Fruit fly (Drosophila melanogaster) whole organism, embryonic: ENCODE results near the gene Tao.

Experiments
- C15 ChIP-seq: fragments of 200-800 bp; sonication (Bioruptor generic); IDR thresholded peaks from 3 replicates; pipeline ENCODE4 v1.3.6; 2022; ENCODE audit warnings: missing biosample characterization, missing genetic modification characterization
- CG10959 ChIP-seq: fragments of 200-800 bp; sonication (Bioruptor generic); IDR thresholded peaks from 2 replicates; pipeline ENCODE4 v1.3.6; 2022; ENCODE audit warnings: missing biosample characterization, missing genetic modification characterization
- CG10979 ChIP-seq: fragments of 200-800 bp; sonication (Bioruptor generic); optimal IDR thresholded peaks from 2 replicates; lab custom pipeline; 2018; ENCODE audit warnings: missing biosample characterization, mild to moderate bottlenecking, missing genetic modification characterization, moderate library complexity
- CG11247 ChIP-seq: fragments of 200-800 bp; sonication (Bioruptor generic); IDR thresholded peaks from 2 replicates; pipeline ENCODE4 v1.3.6; 2022; ENCODE audit warnings: missing biosample characterization, missing genetic modification characterization
- CG11504 ChIP-seq: fragments of 200-800 bp; sonication (Bioruptor generic); optimal IDR thresholded peaks from 3 replicates; lab custom pipeline; 2019; ENCODE audit warnings: missing biosample characterization, mild to moderate bottlenecking, missing genetic modification characterization, moderate library complexity
- CG11695 ChIP-seq: fragments of 200-800 bp; sonication (Bioruptor generic); IDR thresholded peaks from 3 replicates; pipeline ENCODE4 v1.3.6; 2022; ENCODE audit warnings: missing biosample characterization, missing genetic modification characterization
- CG12155 ChIP-seq: fragments of 200-800 bp; sonication (Bioruptor generic); optimal IDR thresholded peaks from 3 replicates; lab custom pipeline; 2016; ENCODE audit warnings: missing biosample characterization, missing genetic modification characterization
- CG12659 ChIP-seq: fragments of 200-800 bp; sonication (Bioruptor generic); optimal IDR thresholded peaks from 3 replicates; lab custom pipeline; 2017; ENCODE audit warnings: mild to moderate bottlenecking, missing biosample characterization, missing genetic modification reagents, missing genetic modification characterization
- CG12942 ChIP-seq: fragments of 200-800 bp; sonication (Bioruptor generic); optimal IDR thresholded peaks from 3 replicates; lab custom pipeline; 2016; ENCODE audit warnings: missing biosample characterization, missing genetic modification characterization
- CG15514 ChIP-seq: fragments of 200-800 bp; sonication (Bioruptor generic); optimal IDR thresholded peaks from 3 replicates; lab custom pipeline; 2017; ENCODE audit warnings: missing biosample characterization, missing genetic modification characterization, mild to moderate bottlenecking, moderate library complexity, missing genetic modification reagents
- CG17328 ChIP-seq: fragments of 200-800 bp; sonication (Bioruptor generic); IDR thresholded peaks from 2 replicates; pipeline ENCODE4 v1.3.6; 2022; ENCODE audit warnings: missing biosample characterization, missing genetic modification characterization
- CG2116 ChIP-seq: fragments of 200-800 bp; sonication (Bioruptor generic); optimal IDR thresholded peaks from 3 replicates; lab custom pipeline; 2018; ENCODE audit warnings: missing biosample characterization, mild to moderate bottlenecking, missing genetic modification characterization
- CG30020 ChIP-seq: fragments of 200-800 bp; optimal IDR thresholded peaks from 2 replicates; lab custom pipeline; 2019; ENCODE audit warnings: missing biosample characterization, mild to moderate bottlenecking, missing genetic modification characterization, moderate library complexity
- CG31224 ChIP-seq: fragments of 200-800 bp; sonication (Bioruptor generic); IDR thresholded peaks from 2 replicates; pipeline ENCODE4 v1.3.6; 2022; ENCODE audit warnings: missing biosample characterization, missing genetic modification characterization
- CG32767 ChIP-seq: fragments of 200-800 bp; sonication (Bioruptor generic); IDR thresholded peaks from 2 replicates; pipeline ENCODE4 v1.3.6; 2022; ENCODE audit warnings: missing biosample characterization, missing genetic modification characterization
- CG5180 ChIP-seq: fragments of 200-800 bp; sonication (Bioruptor generic); optimal IDR thresholded peaks from 3 replicates; lab custom pipeline; 2017; ENCODE audit warnings: missing biosample characterization, missing genetic modification characterization, mild to moderate bottlenecking, moderate library complexity, missing genetic modification reagents
- CG6175 ChIP-seq: fragments of 200-800 bp; sonication (Bioruptor generic); IDR thresholded peaks from 3 replicates; pipeline ENCODE4 v1.3.6; 2022; ENCODE audit warnings: missing biosample characterization, missing genetic modification characterization
- CG6683 ChIP-seq: fragments of 200-800 bp; sonication (Bioruptor generic); optimal IDR thresholded peaks from 2 replicates; lab custom pipeline; 2017; ENCODE audit warnings: missing biosample characterization, mild to moderate bottlenecking, missing genetic modification characterization, missing genetic modification reagents
- CG7786 ChIP-seq: fragments of 200-800 bp; sonication (Bioruptor generic); optimal IDR thresholded peaks from 2 replicates; lab custom pipeline; 2016; ENCODE audit warnings: missing biosample characterization, missing genetic modification characterization
- CG8089 ChIP-seq: fragments of 200-800 bp; sonication (Bioruptor generic); optimal IDR thresholded peaks from 3 replicates; lab custom pipeline; 2016; ENCODE audit warnings: missing biosample characterization, missing genetic modification characterization
- CG8388 ChIP-seq: fragments of 200-800 bp; sonication (Bioruptor generic); optimal IDR thresholded peaks from 2 replicates; lab custom pipeline; 2019; ENCODE audit warnings: missing biosample characterization, mild to moderate bottlenecking, missing genetic modification characterization, moderate library complexity
- Chrac-16 ChIP-seq: fragments of 200-800 bp; sonication (Bioruptor generic); optimal IDR thresholded peaks from 3 replicates; lab custom pipeline; 2016; ENCODE audit warnings: missing biosample characterization, missing genetic modification characterization
- CoRest ChIP-seq: fragments of 200-800 bp; sonication (Bioruptor generic); optimal IDR thresholded peaks from 3 replicates; lab custom pipeline; 2018; ENCODE audit warnings: missing biosample characterization, mild to moderate bottlenecking, missing genetic modification characterization, moderate library complexity
- D19A ChIP-seq: fragments of 200-800 bp; optimal IDR thresholded peaks from 3 replicates; lab custom pipeline; 2019; ENCODE audit warnings: missing biosample characterization, mild to moderate bottlenecking, missing genetic modification characterization, moderate library complexity
- Dek ChIP-seq: fragments of 200-800 bp; sonication (Bioruptor generic); optimal IDR thresholded peaks from 3 replicates; lab custom pipeline; 2019; ENCODE audit warnings: missing biosample characterization, mild to moderate bottlenecking, missing genetic modification characterization, moderate library complexity
- Fer1 ChIP-seq: fragments of 200-800 bp; sonication (Bioruptor generic); optimal IDR thresholded peaks from 2 replicates; lab custom pipeline; 2017; ENCODE audit warnings: missing biosample characterization, mild to moderate bottlenecking, missing genetic modification characterization
- Hr78 ChIP-seq, 2 experiments: fragments of 200-800 bp in 1 of 2; fragments of >200 bp in 1 of 2; sonication (Bioruptor generic) in 1 of 2; optimal IDR thresholded peaks; 2 replicates each; lab custom pipeline; 2017 to 2019; ENCODE audit warnings: missing biosample characterization in 2 of 2, missing genetic modification characterization in 2 of 2, mild to moderate bottlenecking in 1 of 2, moderate library complexity in 1 of 2
- Kr ChIP-seq: fragments of 200-800 bp; sonication (Bioruptor generic); optimal IDR thresholded peaks from 2 replicates; lab custom pipeline; 2017; ENCODE audit warnings: missing biosample characterization, mild to moderate bottlenecking, missing genetic modification characterization
- Lpt ChIP-seq: fragments of >200 bp; optimal IDR thresholded peaks from 2 replicates; lab custom pipeline; 2018; ENCODE audit warnings: missing biosample characterization, missing genetic modification characterization
- Med ChIP-seq: fragments of 200-800 bp; sonication (Bioruptor generic); peaks from one replicate; lab custom pipeline; 2016; ENCODE audit warnings: missing biosample characterization, missing genetic modification characterization, mild to moderate bottlenecking, inconsistent platforms, moderate library complexity
- Pdp1 ChIP-seq, 2 experiments: fragments of 200-800 bp; sonication (Bioruptor generic); optimal IDR thresholded peaks; 3 replicates each; lab custom pipeline; 2016; ENCODE audit warnings: missing biosample characterization in 2 of 2, missing genetic modification characterization in 2 of 2, mild to moderate bottlenecking in 1 of 2, moderate library complexity in 1 of 2
- Sox102F ChIP-seq: fragments of 200-800 bp; sonication (Bioruptor generic); optimal IDR thresholded peaks from 2 replicates; lab custom pipeline; 2018; ENCODE audit warnings: missing biosample characterization, mild to moderate bottlenecking, missing genetic modification characterization, moderate library complexity
- Sry-β ChIP-seq: fragments of 200-800 bp; sonication (Bioruptor generic); optimal IDR thresholded peaks from 2 replicates; lab custom pipeline; 2018; ENCODE audit warnings: missing biosample characterization, mild to moderate bottlenecking, missing genetic modification characterization, moderate library complexity
- Vsx1 ChIP-seq: fragments of 200-800 bp; sonication (Bioruptor generic); optimal IDR thresholded peaks from 2 replicates; lab custom pipeline; 2017; ENCODE audit warnings: missing biosample characterization, mild to moderate bottlenecking, missing genetic modification characterization, missing genetic modification reagents
- ash1 ChIP-seq: fragments of 200-800 bp; sonication (Bioruptor generic); optimal IDR thresholded peaks from 2 replicates; lab custom pipeline; 2018; ENCODE audit warnings: missing biosample characterization, mild to moderate bottlenecking, missing genetic modification characterization
- chinmo ChIP-seq: fragments of 200-800 bp; sonication (Bioruptor generic); IDR thresholded peaks from 4 replicates; pipeline ENCODE4 v1.3.6; 2022; ENCODE audit warnings: missing biosample characterization, missing genetic modification characterization; ENCODE audit not compliant: partially characterized antibody
- ci ChIP-seq: fragments of 200-800 bp; sonication (Bioruptor generic); IDR thresholded peaks from 3 replicates; pipeline ENCODE4 v1.3.6; 2022; ENCODE audit warnings: missing biosample characterization, missing genetic modification characterization
- croc ChIP-seq: fragments of 200-800 bp; sonication (Bioruptor generic); conservative IDR thresholded peaks from 3 replicates; pipeline ENCODE4 v1.3.6; 2022; ENCODE audit warnings: missing biosample characterization, missing genetic modification characterization
- ftz-f1 ChIP-seq: fragments of 200-800 bp; sonication (Bioruptor generic); optimal IDR thresholded peaks from 2 replicates; lab custom pipeline; 2016; ENCODE audit warnings: missing biosample characterization, missing genetic modification characterization
- gce ChIP-seq: fragments of 200-800 bp; sonication (Bioruptor generic); IDR thresholded peaks from 3 replicates; pipeline ENCODE4 v1.3.6; 2022; ENCODE audit warnings: missing biosample characterization, missing genetic modification characterization
- gro ChIP-seq: fragments of 200-800 bp; sonication (Bioruptor generic); optimal IDR thresholded peaks from 2 replicates; lab custom pipeline; 2016; ENCODE audit warnings: missing biosample characterization, missing genetic modification characterization
- knrl ChIP-seq: fragments of 200-800 bp; sonication (Bioruptor generic); IDR thresholded peaks from 3 replicates; pipeline ENCODE4 v1.3.6; 2022; ENCODE audit warnings: missing biosample characterization, missing genetic modification characterization; ENCODE audit not compliant: partially characterized antibody
- odd ChIP-seq: fragments of 200-800 bp; sonication (Bioruptor generic); optimal IDR thresholded peaks from 2 replicates; lab custom pipeline; 2017; ENCODE audit warnings: missing biosample characterization, mild to moderate bottlenecking, missing genetic modification characterization
- peb ChIP-seq: fragments of 200-800 bp; sonication (Bioruptor generic); IDR thresholded peaks from 2 replicates; pipeline ENCODE4 v1.3.6; 2022; ENCODE audit warnings: missing biosample characterization, missing genetic modification characterization
- row ChIP-seq: fragments of 200-800 bp; sonication (Bioruptor generic); IDR thresholded peaks from 3 replicates; pipeline ENCODE4 v1.3.6; 2022; ENCODE audit warnings: missing biosample characterization, missing genetic modification characterization
- sima ChIP-seq: fragments of 200-800 bp; sonication (Bioruptor generic); optimal IDR thresholded peaks from 2 replicates; lab custom pipeline; 2016; ENCODE audit warnings: missing biosample characterization, missing genetic modification characterization
- sob ChIP-seq: fragments of 200-800 bp; sonication (Bioruptor generic); IDR thresholded peaks from 2 replicates; pipeline ENCODE4 v1.3.6; 2022; ENCODE audit warnings: missing biosample characterization, missing genetic modification characterization
- tin ChIP-seq: fragments of 200-800 bp; sonication (Bioruptor generic); optimal IDR thresholded peaks from 3 replicates; lab custom pipeline; 2016; ENCODE audit warnings: missing biosample characterization, missing genetic modification characterization
- vvl ChIP-seq: fragments of 200-800 bp; sonication (Bioruptor generic); IDR thresholded peaks from 2 replicates; pipeline ENCODE4 v1.3.6; 2022; ENCODE audit warnings: missing biosample characterization, missing genetic modification characterization
- z ChIP-seq: fragments of 200-800 bp; sonication (Bioruptor generic); IDR thresholded peaks from 3 replicates; pipeline ENCODE4 v1.3.6; 2022; ENCODE audit warnings: missing biosample characterization, missing genetic modification characterization

Tao gene

dm6 chrX:19606971-19607370 is 27.4 kb upstream of the Tao start:
- peak in 1 of 2 experiments; percentile 93 for TF ChIP-seq Hr78 (GFP tag; optimal IDR thresholded peaks at IDR 0.05; lab: Kevin White, UChicago)
- TF ChIP-seq CG12659 (GFP tag; lab: Kevin White, UChicago), result no peak
- no peak for TF ChIP-seq CG11504 (tag; lab: Kevin White, UChicago)
- no peak for TF ChIP-seq CG7786 (GFP tag; lab: Kevin White, UChicago)
- peak; percentile 8 for TF ChIP-seq CG15514 (GFP tag; lab: Kevin White, UChicago)
- TF ChIP-seq Sox102F, result no peak
- 0 out of 3 replicates have a peak, but pooled peaks have one; percentile 18 for TF ChIP-seq ci
- TF ChIP-seq CG8388 (GFP tag; lab: Kevin White, UChicago), result peak; percentile 70
- 0 out of 3 replicates have a peak, but pooled peaks have one; percentile 17 for TF ChIP-seq row (GFP tag; lab: Robert Waterston, UW)
- peak; percentile 42 for TF ChIP-seq Med
- TF ChIP-seq ash1 (GFP tag; lab: Kevin White, UChicago), result no peak

- TF ChIP-seq Vsx1 (no peak), CG10979 (no peak), CG17328 (GFP tag; lab: Robert Waterston, UW) (no peak), Dek (tag; lab: Kevin White, UChicago) (no peak), CG2116 (no peak), knrl (GFP tag; lab: Robert Waterston, UW) (no peak), CG6683 (GFP tag; lab: Kevin White, UChicago) (no peak), CG8089 (no peak), Pdp1 (GFP tag; optimal IDR thresholded peaks at IDR 0.05; lab: Kevin White, UChicago) (peak in 1 of 2 experiments; percentile 76), ftz-f1 (GFP tag; lab: Kevin White, UChicago) (peak; percentile 35), sob (no peak), sima (no peak), CoRest (tag; lab: Kevin White, UChicago) (no peak), Fer1 (GFP tag; lab: Kevin White, UChicago) (no peak), chinmo (0 out of 4 replicates have a peak, but pooled peaks have one; percentile 48), CG32767 (GFP tag; lab: Robert Waterston, UW) (no peak), D19A (tag; lab: Kevin White, UChicago) (no peak), Chrac-16 (GFP tag; lab: Kevin White, UChicago) (no peak), CG30020 (tag; lab: Kevin White, UChicago) (no peak), CG10959 (GFP tag; lab: Robert Waterston, UW) (no peak), gce (GFP tag; lab: Robert Waterston, UW) (no peak), Lpt (GFP tag; lab: Kevin White, UChicago) (no peak), Sry-β (GFP tag; lab: Kevin White, UChicago) (no peak), odd (GFP tag; lab: Kevin White, UChicago) (no peak), CG12942 (GFP tag; lab: Kevin White, UChicago) (no peak), Kr (GFP tag; lab: Kevin White, UChicago) (no peak), CG11695 (GFP tag; lab: Robert Waterston, UW) (no peak), CG11247 (GFP tag; lab: Robert Waterston, UW) (no peak), CG31224 (GFP tag; lab: Robert Waterston, UW) (no peak), tin (no peak), gro (no peak), vvl (GFP tag; lab: Robert Waterston, UW) (peak; percentile 0; the same call in 1 of the 2 replicates), C15 (GFP tag; lab: Robert Waterston, UW) (no peak), peb (GFP tag; lab: Robert Waterston, UW) (no peak), CG5180 (GFP tag; lab: Kevin White, UChicago) (peak; percentile 61), z (GFP tag; lab: Robert Waterston, UW) (no peak), CG12155 (GFP tag; lab: Kevin White, UChicago) (no peak), croc (GFP tag; lab: Robert Waterston, UW) (no peak), CG6175 (no peak)
These were observed 27.0 kb upstream of the Tao start for dm6 chrX:19606558-19606957.
